Worm (Caenorhabditis elegans) whole organism, L4 larva: ENCODE results near the gene C34F11.5.

Source experiments
- jun-1 ChIP-seq: fragments of 150-350 bp; optimal IDR thresholded peaks from 2 replicates; lab custom pipeline; 2014; ENCODE audit warnings: missing biosample characterization, missing genetic modification reagents, missing genetic modification characterization
- nhr-237 ChIP-seq: sonication (generic microtip); optimal IDR thresholded peaks from 2 replicates; lab custom pipeline; 2017; ENCODE audit warnings: missing biosample characterization, missing genetic modification characterization
- nhr-77 ChIP-seq: fragments of 150-350 bp; optimal IDR thresholded peaks from 2 replicates; lab custom pipeline; 2014; ENCODE audit warnings: missing biosample characterization, missing genetic modification characterization
- sdz-12 ChIP-seq: fragments of 200-800 bp; sonication (Bioruptor generic); optimal IDR thresholded peaks from 2 replicates; lab custom pipeline; 2018; ENCODE audit warnings: mild to moderate bottlenecking, missing genetic modification characterization, missing compliant biosample characterization
- skn-1 ChIP-seq: fragments of 150-350 bp; optimal IDR thresholded peaks from 2 replicates; lab custom pipeline; 2014; ENCODE audit warnings: missing biosample characterization, missing genetic modification characterization
- unc-62 ChIP-seq, 3 experiments: fragments of 150-350 bp in 1 of 3; sonication (generic microtip); optimal IDR thresholded peaks in 2 of 3; peaks in 1 of 3; 1 replicate in 1 of 3; 2 replicates in 2 of 3; lab custom pipeline; 2014 to 2017; ENCODE audit warnings: missing biosample characterization in 3 of 3, missing genetic modification characterization in 3 of 3, missing genetic modification reagents in 3 of 3, missing genotype in 1 of 3

DNA sequence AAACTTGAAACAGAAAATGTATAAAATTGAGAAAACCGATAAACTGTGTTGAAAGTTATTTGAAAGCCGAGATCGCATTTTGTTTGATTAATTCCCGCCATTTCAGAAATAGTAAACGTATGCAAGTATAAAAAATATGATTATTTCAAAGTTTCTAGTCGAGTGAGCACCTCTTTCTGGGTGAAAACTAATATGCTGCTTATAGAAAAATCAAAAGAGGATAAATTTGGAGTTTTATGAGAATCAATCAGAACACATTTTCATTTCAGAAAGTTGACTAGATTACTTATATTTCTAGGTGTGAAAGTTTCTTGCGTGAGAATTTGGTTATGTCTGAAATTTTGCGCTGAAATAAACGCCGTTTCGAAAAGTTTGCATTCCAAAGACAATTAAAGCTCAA is 38.1 kb upstream of the C34F11.5 start, which contains the start of gene srb-13:
- no peak for TF ChIP-seq jun-1 (tag; lab: Kevin White, UChicago)
- no peak for TF ChIP-seq nhr-237 (tag; lab: Kevin White, UChicago)
- TF ChIP-seq unc-62 (GFP tag; optimal IDR thresholded peaks at IDR 0.05 in 1 of 2; lab: Kevin White, UChicago) = no peak
- TF ChIP-seq unc-62 (tag; optimal IDR thresholded peaks at IDR 0.05; lab: Kevin White, UChicago) = no peak
- no peak for TF ChIP-seq sdz-12
- TF ChIP-seq nhr-77 (tag; lab: Kevin White, UChicago) = no peak
- TF ChIP-seq skn-1 (tag; lab: Kevin White, UChicago) = no peak
